Worm (Caenorhabditis elegans) whole organism, midembryonic: ENCODE measurements around the gene Y119D3B.14.

Experiments used
- T22C8.4 ChIP-seq: fragments of 200-800 bp; sonication (Bioruptor generic); IDR thresholded peaks from 2 replicates; pipeline ENCODE4 v1.3.6; 2022; ENCODE audit warnings: missing genetic modification characterization, missing compliant biosample characterization
- cog-1 ChIP-seq: sonication (generic microtip); optimal IDR thresholded peaks from 2 replicates; lab custom pipeline; 2016; ENCODE audit warnings: missing genetic modification characterization, missing compliant biosample characterization
- flt-1 ChIP-seq: fragments of 200-800 bp; sonication (Bioruptor generic); IDR thresholded peaks from 2 replicates; pipeline ENCODE4 v1.3.6; 2022; ENCODE audit warnings: missing genetic modification characterization, missing compliant biosample characterization
- klf-2 ChIP-seq: fragments of 200-800 bp; sonication (Bioruptor generic); conservative IDR thresholded peaks from 2 replicates; pipeline ENCODE4 v1.3.6; 2022; ENCODE audit warnings: missing genetic modification reagents, missing genetic modification characterization, missing compliant biosample characterization
- med-1 ChIP-seq: sonication (generic microtip); optimal IDR thresholded peaks from 2 replicates; lab custom pipeline; 2017; ENCODE audit warnings: missing genetic modification characterization, mild to moderate bottlenecking, missing compliant biosample characterization, antibody characterized with exemption, missing genetic modification reagents; ENCODE audit not compliant: insufficient read depth
- ref-1 ChIP-seq: fragments of 200-800 bp; sonication (Bioruptor generic); conservative IDR thresholded peaks from 2 replicates; pipeline ENCODE4 v1.3.6; 2022; ENCODE audit warnings: missing genetic modification reagents, missing genetic modification characterization, missing compliant biosample characterization
- tab-1 ChIP-seq: fragments of 200-800 bp; sonication (Bioruptor generic); IDR thresholded peaks from 2 replicates; pipeline ENCODE4 v1.3.6; 2022; ENCODE audit warnings: missing genetic modification characterization, missing compliant biosample characterization
- ztf-23 ChIP-seq: fragments of 200-800 bp; sonication (Bioruptor generic); IDR thresholded peaks from 2 replicates; pipeline ENCODE4 v1.3.6; 2022; ENCODE audit warnings: missing genetic modification reagents, missing genetic modification characterization, missing compliant biosample characterization
- ztf-29 ChIP-seq: fragments of 200-800 bp; sonication (Bioruptor generic); IDR thresholded peaks from 2 replicates; pipeline ENCODE4 v1.3.6; 2022; ENCODE audit warnings: missing genetic modification reagents, missing genetic modification characterization, missing compliant biosample characterization

Y119D3B.14 gene

DNA sequence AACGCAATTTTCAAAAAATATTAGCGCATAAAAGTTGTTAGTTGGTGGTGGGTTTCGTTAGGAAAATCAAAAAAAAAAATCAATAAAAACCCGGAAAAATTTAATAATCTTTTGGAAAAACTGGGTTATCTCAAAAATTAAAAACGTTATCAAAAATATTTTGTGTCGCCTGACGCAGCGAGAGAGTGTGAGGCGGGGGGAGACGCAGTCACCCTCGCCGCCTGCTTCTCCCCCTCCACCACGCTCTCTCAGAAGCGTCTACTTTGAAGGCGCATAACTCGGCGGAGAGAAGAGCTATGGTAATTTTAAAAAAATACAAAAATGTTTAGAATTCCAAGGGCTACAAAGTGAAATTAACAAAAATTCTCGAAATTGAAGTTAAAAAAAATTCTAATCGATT lies 31.5 kb upstream of the Y119D3B.14 start:
- TF ChIP-seq cog-1 (tag; lab: Kevin White, UChicago), result no peak
- TF ChIP-seq tab-1 (GFP tag; lab: Robert Waterston, UW), result no peak
- no peak for TF ChIP-seq flt-1 (GFP tag; lab: Robert Waterston, UW)
- no peak for TF ChIP-seq ztf-29 (GFP tag; lab: Robert Waterston, UW)
- TF ChIP-seq ref-1 (GFP tag; lab: Robert Waterston, UW), result no peak
- no peak for TF ChIP-seq T22C8.4
- TF ChIP-seq med-1 (GFP tag; lab: Kevin White, UChicago), result no peak
- TF ChIP-seq ztf-23 (GFP tag; lab: Robert Waterston, UW), result no peak
- no peak for TF ChIP-seq klf-2 (GFP tag; lab: Robert Waterston, UW)

DNA sequence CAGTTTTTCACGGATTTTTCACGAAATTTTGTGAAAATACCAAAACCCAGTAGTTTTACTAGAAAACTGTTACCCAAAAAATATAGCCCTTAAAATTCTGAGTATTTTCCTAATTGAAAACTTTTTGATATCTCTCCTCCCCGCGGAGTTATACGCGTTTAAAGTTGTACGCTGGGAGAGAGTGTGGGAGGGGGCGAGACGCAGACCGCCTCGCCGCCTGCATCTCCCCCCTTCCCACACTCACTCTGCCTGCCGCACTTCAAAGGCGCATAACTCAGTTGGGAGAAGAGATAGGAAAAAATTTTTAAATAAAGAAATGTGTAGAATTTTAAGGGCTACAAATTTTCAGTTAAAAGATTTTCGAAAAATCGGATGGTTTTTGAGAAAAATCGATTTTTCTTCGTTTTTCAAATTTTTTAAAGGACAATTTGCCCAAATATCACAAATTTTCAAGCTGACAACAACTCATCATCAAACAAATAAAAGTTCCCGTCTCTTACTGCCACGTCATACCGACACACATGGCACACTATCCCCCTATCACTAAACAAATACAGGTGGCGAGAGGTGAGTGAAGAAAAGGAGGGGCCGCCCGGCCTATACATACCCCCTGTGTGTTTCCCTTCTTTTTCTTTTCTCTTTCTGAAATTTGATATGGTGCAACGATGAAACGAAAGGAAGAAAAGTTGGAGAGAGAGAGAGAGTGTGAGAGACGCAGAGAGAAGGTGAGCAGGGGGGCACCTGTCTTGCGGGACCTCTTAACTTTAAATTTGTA lies 29.9 kb upstream of the Y119D3B.14 start:
- TF ChIP-seq ztf-23 (GFP tag; lab: Robert Waterston, UW) (no peak), flt-1 (GFP tag; lab: Robert Waterston, UW) (no peak), ztf-29 (GFP tag; lab: Robert Waterston, UW) (no peak), T22C8.4 (no peak), klf-2 (GFP tag; lab: Robert Waterston, UW) (no peak), med-1 (GFP tag; lab: Kevin White, UChicago) (no peak), cog-1 (tag; lab: Kevin White, UChicago) (no peak), tab-1 (GFP tag; lab: Robert Waterston, UW) (no peak), ref-1 (GFP tag; lab: Robert Waterston, UW) (no peak)

DNA sequence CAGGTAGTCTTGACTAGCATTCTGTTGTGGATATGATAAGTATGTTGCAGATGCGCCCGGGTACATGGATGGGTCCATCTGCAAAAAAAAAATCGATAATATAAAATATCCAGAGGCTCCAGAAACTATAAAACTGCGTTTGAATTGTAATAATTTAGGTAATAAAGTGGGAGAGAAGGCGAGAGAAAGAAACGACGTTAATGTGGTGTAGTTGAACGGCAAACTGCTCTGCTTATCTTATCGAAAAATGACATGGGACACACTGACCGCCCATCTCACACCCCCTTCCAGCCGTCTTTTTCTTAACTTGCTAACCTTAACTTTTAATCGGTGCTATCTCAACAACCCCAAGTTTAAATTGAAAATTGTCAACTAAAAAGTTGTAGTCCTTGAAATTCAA lies 28.4 kb upstream of the Y119D3B.14 start:
- TF ChIP-seq flt-1 (GFP tag; lab: Robert Waterston, UW), result no peak
- 0 out of 2 replicates have a peak, but pooled peaks have one; percentile 45 for TF ChIP-seq T22C8.4
- TF ChIP-seq ztf-23 (GFP tag; lab: Robert Waterston, UW), result no peak

DNA sequence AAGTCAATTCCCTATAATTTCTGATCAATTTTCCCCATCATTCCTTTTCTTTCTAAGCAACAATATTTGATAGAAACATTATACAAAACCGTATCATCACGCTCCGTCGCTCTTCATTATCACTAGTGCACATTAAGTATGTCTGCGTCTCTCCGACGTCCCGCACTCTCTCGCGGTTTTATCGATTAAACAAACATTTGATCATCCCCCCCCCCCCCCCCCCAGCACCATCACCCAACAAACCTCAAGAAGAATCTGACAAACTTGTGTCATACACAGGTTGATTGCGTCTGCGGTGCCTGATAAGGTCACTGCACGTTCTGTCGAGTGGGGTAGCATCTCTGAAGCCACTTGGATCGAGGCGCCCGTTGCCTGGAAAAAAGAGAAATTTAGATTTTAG lies 26.4 kb upstream of the Y119D3B.14 start:
- no peak for TF ChIP-seq T22C8.4
- no peak for TF ChIP-seq med-1 (GFP tag; lab: Kevin White, UChicago)
- TF ChIP-seq klf-2 (GFP tag; lab: Robert Waterston, UW), result no peak
- no peak for TF ChIP-seq ztf-29 (GFP tag; lab: Robert Waterston, UW)
- TF ChIP-seq ref-1 (GFP tag; lab: Robert Waterston, UW), result no peak
- no peak for TF ChIP-seq tab-1 (GFP tag; lab: Robert Waterston, UW)
- TF ChIP-seq flt-1 (GFP tag; lab: Robert Waterston, UW), result no peak
- no peak for TF ChIP-seq cog-1 (tag; lab: Kevin White, UChicago)
- no peak for TF ChIP-seq ztf-23 (GFP tag; lab: Robert Waterston, UW)

DNA sequence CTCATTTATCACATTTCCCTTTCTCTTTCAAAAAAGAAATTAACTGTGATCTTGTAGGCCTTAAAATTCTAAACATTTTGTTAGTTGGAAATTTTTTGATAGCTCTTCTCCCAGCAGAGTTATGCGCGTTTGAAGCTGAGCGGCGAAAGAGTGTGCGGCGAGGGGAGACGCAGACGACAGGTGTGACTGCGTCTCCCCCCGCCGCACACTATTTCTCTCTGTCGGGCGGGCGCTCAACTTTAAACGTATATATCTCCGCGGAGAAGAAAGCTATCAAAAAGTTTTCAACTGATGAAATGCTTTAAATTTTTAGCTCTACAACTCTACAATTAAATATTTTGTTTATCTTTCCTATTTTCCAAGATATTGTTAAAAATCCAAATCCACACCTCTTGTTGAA lies 25.4 kb upstream of the Y119D3B.14 start:
- TF ChIP-seq ref-1 (GFP tag; lab: Robert Waterston, UW) (no peak), flt-1 (GFP tag; lab: Robert Waterston, UW) (no peak), T22C8.4 (no peak), cog-1 (tag; lab: Kevin White, UChicago) (no peak), ztf-23 (GFP tag; lab: Robert Waterston, UW) (no peak), klf-2 (GFP tag; lab: Robert Waterston, UW) (no peak), med-1 (GFP tag; lab: Kevin White, UChicago) (no peak), ztf-29 (GFP tag; lab: Robert Waterston, UW) (no peak), tab-1 (GFP tag; lab: Robert Waterston, UW) (no peak)

DNA sequence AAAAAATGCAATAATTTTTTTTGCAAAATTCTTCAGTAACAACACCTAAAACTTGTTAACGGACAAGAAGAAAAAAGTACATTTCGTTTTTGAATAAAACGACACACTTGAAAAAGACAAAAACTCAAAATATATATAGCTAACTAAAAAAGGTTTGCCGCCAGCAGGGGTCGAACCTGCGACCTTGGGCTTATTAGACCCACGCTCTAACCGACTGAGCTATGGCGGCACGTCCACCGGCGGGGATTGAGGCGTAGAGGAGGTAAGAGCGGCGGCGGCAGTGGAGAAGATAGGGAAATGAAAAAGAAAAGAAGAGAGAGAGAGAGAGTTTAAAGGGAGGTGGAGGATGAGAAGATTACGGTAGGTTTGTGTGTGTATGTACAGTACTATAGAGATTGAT lies 24.6 kb upstream of the Y119D3B.14 start:
- peak; percentile 75; the same call in 1 of the 2 replicates for TF ChIP-seq flt-1 (GFP tag; lab: Robert Waterston, UW)
- 0 out of 2 replicates have a peak, but pooled peaks have one; percentile 26 for TF ChIP-seq klf-2 (GFP tag; lab: Robert Waterston, UW)
- peak; percentile 83; the same call in 1 of the 2 replicates for TF ChIP-seq tab-1 (GFP tag; lab: Robert Waterston, UW)
- no peak for TF ChIP-seq med-1 (GFP tag; lab: Kevin White, UChicago)
- TF ChIP-seq ztf-29 (GFP tag; lab: Robert Waterston, UW), result peak; percentile 72; the same call in 1 of the 2 replicates
- peak; percentile 32; the same call in 1 of the 2 replicates for TF ChIP-seq ref-1 (GFP tag; lab: Robert Waterston, UW)
- TF ChIP-seq cog-1 (tag; lab: Kevin White, UChicago), result no peak
- TF ChIP-seq T22C8.4, result no peak
- peak; percentile 60 for TF ChIP-seq ztf-23 (GFP tag; lab: Robert Waterston, UW)

DNA sequence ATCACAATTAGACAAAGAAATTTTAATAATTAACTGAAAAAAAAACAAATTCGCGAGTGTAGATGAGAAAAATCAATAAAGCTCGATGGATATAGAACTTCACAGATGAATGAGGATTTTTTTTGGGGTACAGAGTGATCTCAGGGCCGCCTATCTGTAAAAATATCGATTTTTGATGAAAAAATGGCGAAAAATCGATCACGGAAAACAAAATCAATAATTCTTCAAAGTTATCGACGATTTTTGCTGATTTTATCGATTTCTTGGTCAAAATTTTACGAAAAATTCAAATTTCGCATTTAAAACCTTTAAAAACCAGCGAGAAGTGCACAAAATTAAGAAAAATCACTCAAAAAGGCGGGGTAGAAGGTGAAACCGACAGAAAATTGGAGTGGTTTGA lies 22.5 kb upstream of the Y119D3B.14 start:
- TF ChIP-seq ztf-23 (GFP tag; lab: Robert Waterston, UW), result no peak
- TF ChIP-seq T22C8.4, result peak; percentile 56

DNA sequence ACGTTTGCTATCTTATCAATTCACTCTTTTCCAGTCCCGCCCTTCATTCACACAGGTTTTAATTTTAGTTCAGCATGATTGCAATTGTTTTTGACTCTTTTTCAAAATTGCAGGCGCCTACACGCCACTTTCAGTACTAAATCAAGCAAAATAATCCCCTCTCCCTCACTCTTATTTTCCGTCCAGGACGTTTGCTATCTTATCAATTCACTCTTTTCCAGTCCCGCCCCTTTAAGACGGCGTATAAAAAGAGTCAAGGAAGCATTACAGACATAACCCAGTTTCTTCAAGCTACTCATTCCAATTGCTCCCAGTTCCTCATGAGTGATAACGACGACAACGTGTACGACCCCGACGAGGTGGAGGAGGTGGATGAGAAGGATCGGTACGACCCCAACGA lies 21.1 kb upstream of the Y119D3B.14 start, which contains the start of gene Y119D3B.21:
Gene Y119D3B.21, plus strand, starts transcription at position 321 of the 400 bp plus-strand sequence.
- TF ChIP-seq flt-1 (GFP tag; lab: Robert Waterston, UW), result no peak
- no peak for TF ChIP-seq ztf-23 (GFP tag; lab: Robert Waterston, UW)
- TF ChIP-seq tab-1 (GFP tag; lab: Robert Waterston, UW), result no peak
- TF ChIP-seq T22C8.4, result no peak
- no peak for TF ChIP-seq klf-2 (GFP tag; lab: Robert Waterston, UW)
- no peak for TF ChIP-seq cog-1 (tag; lab: Kevin White, UChicago)
- no peak for TF ChIP-seq med-1 (GFP tag; lab: Kevin White, UChicago)
- no peak for TF ChIP-seq ztf-29 (GFP tag; lab: Robert Waterston, UW)
- TF ChIP-seq ref-1 (GFP tag; lab: Robert Waterston, UW), result no peak

DNA sequence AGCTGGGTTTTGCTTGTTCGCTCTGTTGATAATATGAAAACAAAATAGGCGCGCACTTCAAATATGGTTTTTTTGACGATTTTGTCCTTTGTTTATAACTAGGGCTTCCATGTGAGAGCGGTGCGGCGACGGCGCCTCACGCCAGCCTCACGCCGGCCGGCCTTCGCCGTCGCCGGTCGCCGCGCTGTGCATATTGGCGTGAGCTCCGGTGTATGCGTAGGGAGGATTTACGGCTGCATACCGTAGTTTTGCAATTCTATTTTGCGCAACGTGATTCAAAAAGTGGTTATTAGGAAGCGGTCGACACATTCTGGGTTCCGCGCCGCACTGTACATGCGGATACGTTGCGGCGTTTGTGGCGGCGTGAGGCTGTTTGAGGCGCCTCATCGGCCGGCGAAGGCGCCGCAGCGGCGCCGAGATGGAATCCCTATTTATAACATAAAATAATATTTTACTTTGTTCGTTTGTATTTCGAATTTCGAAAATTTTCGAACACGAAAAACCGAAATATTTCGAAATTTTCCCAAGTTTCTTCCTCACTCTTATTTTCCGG lies 20.6 kb upstream of the Y119D3B.14 start:
- no peak for TF ChIP-seq med-1 (GFP tag; lab: Kevin White, UChicago)
- no peak for TF ChIP-seq ztf-23 (GFP tag; lab: Robert Waterston, UW)
- 0 out of 2 replicates have a peak, but pooled peaks have one; percentile 43 for TF ChIP-seq klf-2 (GFP tag; lab: Robert Waterston, UW)
- no peak for TF ChIP-seq flt-1 (GFP tag; lab: Robert Waterston, UW)
